Worm (Caenorhabditis elegans): ENCODE data around the gene arle-14.

- no peak for TF ChIP-seq ama-1 (optimal IDR thresholded peaks at IDR 0.05)
- no peak for TF ChIP-seq pes-1 (GFP tag; IDR thresholded peaks at IDR 0.05)
- TF ChIP-seq flt-1 (GFP tag; IDR thresholded peaks at IDR 0.05) = no peak
- no peak for TF ChIP-seq scrt-1 (GFP tag; IDR thresholded peaks at IDR 0.05)
- TF ChIP-seq sea-1 (GFP tag; conservative IDR thresholded peaks at IDR 0.05) = no peak
- TF ChIP-seq tbx-37 (GFP tag; conservative IDR thresholded peaks at IDR 0.05) = no peak
- no peak for TF ChIP-seq F13C5.2 (tag; optimal IDR thresholded peaks at IDR 0.05)
- no peak for TF ChIP-seq aly-1 (tag; optimal IDR thresholded peaks at IDR 0.05)
Measured at ce11 chrIII:5656941-5657340, 35.8 kb upstream of the arle-14 start, which contains the start of gene sdz-21.

All from whole organism, early embryonic.